Fruit fly (Drosophila melanogaster) whole organism: ENCODE data around the gene CSN6.

ENCODE experiments used
- CG8478 ChIP-seq: fragments of >200 bp; optimal IDR thresholded peaks from 2 replicates; lab custom pipeline; 2018; ENCODE audit warnings: inconsistent platforms
- pan ChIP-seq: fragments of >200 bp; optimal IDR thresholded peaks from 2 replicates; lab custom pipeline; 2017
- psq ChIP-seq: fragments of >200 bp; optimal IDR thresholded peaks from 2 replicates; lab custom pipeline; 2017

- TF ChIP-seq pan (lab: Kevin White, UChicago) (no peak), CG8478 (no peak), psq (lab: Kevin White, UChicago) (no peak)
These were observed 15.9 kb upstream of the CSN6 start for dm6 chr3R:22564707-22565106.
